Worm (Caenorhabditis elegans): ENCODE data around the gene F59A1.13.

Gene F59A1.13

DNA sequence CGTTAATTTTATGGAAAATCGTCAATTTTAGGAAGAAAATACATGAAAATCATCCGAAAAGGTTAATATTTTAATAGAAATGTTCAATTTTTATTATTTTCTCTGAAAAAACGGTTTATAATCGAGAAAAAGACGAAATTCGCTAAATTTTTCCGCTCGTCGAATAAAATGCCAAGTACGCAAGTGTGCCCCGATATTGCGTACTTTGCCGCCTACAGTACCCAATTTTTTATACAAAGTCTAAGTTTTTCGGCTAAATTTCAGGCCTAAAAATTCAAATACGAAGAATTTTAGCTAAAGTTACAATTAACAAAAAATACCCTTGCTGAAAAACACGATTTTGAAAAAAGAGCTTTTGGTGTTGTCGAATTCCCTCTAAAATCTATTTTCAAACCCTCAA is 32.0 kb downstream of the F59A1.13 start:
- TF ChIP-seq ceh-28 (tag; optimal IDR thresholded peaks at IDR 0.05) (no peak), ama-1 (optimal IDR thresholded peaks at IDR 0.05) (no peak), nhr-12 (tag; optimal IDR thresholded peaks at IDR 0.05) (no peak), elt-2 (tag; optimal IDR thresholded peaks at IDR 0.05) (no peak), unc-39 (tag; optimal IDR thresholded peaks at IDR 0.05) (no peak), ceh-9 (tag; optimal IDR thresholded peaks at IDR 0.05) (no peak)

DNA sequence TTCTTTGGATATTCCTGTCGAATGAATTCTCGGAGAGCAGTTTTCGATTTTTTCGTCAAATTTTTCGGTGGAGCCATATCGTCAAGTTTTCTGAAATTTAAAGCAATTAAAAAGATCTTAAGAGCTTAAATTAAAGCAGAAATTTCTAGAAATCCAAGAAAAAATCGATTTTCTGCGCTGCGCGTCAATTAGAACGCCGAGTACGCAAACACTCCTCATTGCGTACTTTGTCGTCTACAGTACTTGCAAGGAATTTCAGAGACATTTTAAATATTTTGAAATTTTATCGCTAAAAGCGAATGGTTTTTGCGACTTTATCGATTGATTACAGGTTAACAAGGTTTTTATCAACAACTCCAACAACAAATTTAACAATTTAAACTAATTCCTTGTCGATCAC is 35.6 kb downstream of the F59A1.13 start:
- TF ChIP-seq nhr-25 (tag; optimal IDR thresholded peaks at IDR 0.05) (no peak), sea-2 (GFP tag; optimal IDR thresholded peaks at IDR 0.05) (no peak), pha-4 (tag; optimal IDR thresholded peaks at IDR 0.05) (no peak), ZK546.5 (tag; optimal IDR thresholded peaks at IDR 0.05) (no peak), lin-39 (tag; optimal IDR thresholded peaks at IDR 0.05) (no peak), hmg-11 (tag; optimal IDR thresholded peaks at IDR 0.05) (no peak), egl-27 (tag; optimal IDR thresholded peaks at IDR 0.05) (no peak), fkh-2 (tag; optimal IDR thresholded peaks at IDR 0.05) (no peak), elt-1 (tag; optimal IDR thresholded peaks at IDR 0.05) (no peak), nhr-67 (tag; optimal IDR thresholded peaks at IDR 0.05) (no peak), R02D3.7 (tag; optimal IDR thresholded peaks at IDR 0.05) (no peak), snpc-4 (tag; optimal IDR thresholded peaks at IDR 0.05) (no peak), aly-2 (tag; optimal IDR thresholded peaks at IDR 0.05) (no peak), nhr-12 (tag; optimal IDR thresholded peaks at IDR 0.05) (no peak), ceh-82 (tag; optimal IDR thresholded peaks at IDR 0.05) (no peak), unc-39 (tag; optimal IDR thresholded peaks at IDR 0.05) (no peak), elt-3 (tag; optimal IDR thresholded peaks at IDR 0.05) (no peak), egl-5 (tag; optimal IDR thresholded peaks at IDR 0.05) (no peak), fos-1 (tag; optimal IDR thresholded peaks at IDR 0.05) (no peak), skn-1 (tag; optimal IDR thresholded peaks at IDR 0.05) (no peak)

DNA sequence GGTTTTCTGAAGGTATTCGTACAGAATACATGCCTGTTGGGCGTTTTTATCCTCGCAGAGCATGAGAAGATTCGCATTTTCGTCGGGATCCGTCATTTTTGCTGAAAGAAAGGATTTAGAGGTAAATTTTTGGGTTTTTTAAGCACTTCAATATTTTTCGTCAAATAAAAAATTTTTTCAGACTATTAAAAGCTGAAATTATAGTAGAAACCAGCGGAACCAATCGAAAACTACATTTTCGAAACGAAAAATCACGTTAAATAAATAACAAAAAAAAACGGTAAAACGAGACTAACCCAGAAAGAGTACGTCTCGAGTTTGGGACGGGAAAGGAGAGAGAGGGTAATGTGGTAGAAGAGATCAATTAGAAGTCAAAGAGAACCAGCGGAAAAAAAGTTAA is 40.4 kb downstream of the F59A1.13 start, which contains the start of gene fbxa-192:
fbxa-192 (minus strand) TSS at position 101 of the 400 bp plus-strand sequence.
- TF ChIP-seq nhr-43 (tag; optimal IDR thresholded peaks at IDR 0.05; ENCODE audit: poor library complexity, severe bottlenecking) (no peak), lsy-12 (tag; optimal IDR thresholded peaks at IDR 0.05) (no peak), ama-1 (optimal IDR thresholded peaks at IDR 0.05) (no peak), elt-1 (tag; optimal IDR thresholded peaks at IDR 0.05) (no peak), lin-15B (tag; optimal IDR thresholded peaks at IDR 0.05) (no peak), ceh-9 (tag; optimal IDR thresholded peaks at IDR 0.05) (no peak), lin-39 (tag; optimal IDR thresholded peaks at IDR 0.05) (no peak), nfya-1 (tag; optimal IDR thresholded peaks at IDR 0.05; ENCODE audit: insufficient read depth) (no peak), nhr-23 (tag; optimal IDR thresholded peaks at IDR 0.05) (no peak), zag-1 (tag; optimal IDR thresholded peaks at IDR 0.05) (no peak), egl-5 (tag; optimal IDR thresholded peaks at IDR 0.05) (no peak), nhr-28 (tag; optimal IDR thresholded peaks at IDR 0.05) (no peak), nhr-76 (tag; optimal IDR thresholded peaks at IDR 0.05) (no peak)

All from whole organism, L3 larva.